Fruit fly (Drosophila melanogaster) whole organism, embryonic: ENCODE measurements around the gene MESR6.

Experiments used
- CG10366 ChIP-seq: fragments of 200-800 bp; sonication (Bioruptor generic); IDR thresholded peaks from 2 replicates; pipeline ENCODE4 v1.3.6; 2022; ENCODE audit warnings: missing biosample characterization, missing genetic modification characterization
- CG11085 ChIP-seq: fragments of 200-800 bp; sonication (Bioruptor generic); IDR thresholded peaks from 2 replicates; pipeline ENCODE4 v1.3.6; 2022; ENCODE audit warnings: missing biosample characterization, missing genetic modification characterization
- CG11504 ChIP-seq: fragments of 200-800 bp; sonication (Bioruptor generic); optimal IDR thresholded peaks from 3 replicates; lab custom pipeline; 2019; ENCODE audit warnings: missing biosample characterization, mild to moderate bottlenecking, missing genetic modification characterization, moderate library complexity
- CG12769 ChIP-seq: fragments of 200-800 bp; sonication (Bioruptor generic); optimal IDR thresholded peaks from 2 replicates; lab custom pipeline; 2019; ENCODE audit warnings: missing biosample characterization, mild to moderate bottlenecking, missing genetic modification characterization, moderate library complexity
- CG12942 ChIP-seq: fragments of 200-800 bp; sonication (Bioruptor generic); optimal IDR thresholded peaks from 3 replicates; lab custom pipeline; 2016; ENCODE audit warnings: missing biosample characterization, missing genetic modification characterization
- CG13296 ChIP-seq: fragments of 200-800 bp; sonication (Bioruptor generic); optimal IDR thresholded peaks from 3 replicates; lab custom pipeline; 2018; ENCODE audit warnings: missing biosample characterization, mild to moderate bottlenecking, missing genetic modification characterization
- CG13424 ChIP-seq: fragments of 200-800 bp; sonication (Bioruptor generic); optimal IDR thresholded peaks from 2 replicates; lab custom pipeline; 2019; ENCODE audit warnings: missing biosample characterization, mild to moderate bottlenecking, missing genetic modification characterization, moderate library complexity
- CG14441 ChIP-seq: fragments of 200-800 bp; sonication (Bioruptor generic); IDR thresholded peaks from 2 replicates; pipeline ENCODE4 v1.3.6; 2022; ENCODE audit warnings: missing biosample characterization, missing genetic modification characterization
- CG15479 ChIP-seq: fragments of 200-800 bp; sonication (Bioruptor generic); optimal IDR thresholded peaks from 3 replicates; lab custom pipeline; 2019; ENCODE audit warnings: missing biosample characterization, mild to moderate bottlenecking, missing genetic modification characterization, moderate library complexity
- CG1602 ChIP-seq: fragments of 200-800 bp; sonication (Bioruptor generic); optimal IDR thresholded peaks from 3 replicates; lab custom pipeline; 2016; ENCODE audit warnings: missing biosample characterization, missing genetic modification characterization
- CG2120 ChIP-seq: fragments of 200-800 bp; sonication (Bioruptor generic); optimal IDR thresholded peaks from 3 replicates; lab custom pipeline; 2016; ENCODE audit warnings: missing biosample characterization, missing genetic modification characterization
- CG2199 ChIP-seq: fragments of 200-800 bp; sonication (Bioruptor generic); IDR thresholded peaks from 3 replicates; pipeline ENCODE4 v1.3.6; 2022; ENCODE audit warnings: missing biosample characterization, missing genetic modification characterization
- CG2678 ChIP-seq: fragments of 200-800 bp; sonication (Bioruptor generic); optimal IDR thresholded peaks from 3 replicates; lab custom pipeline; 2019; ENCODE audit warnings: missing biosample characterization, mild to moderate bottlenecking, missing genetic modification characterization, moderate library complexity
- CG2712 ChIP-seq: fragments of 200-800 bp; optimal IDR thresholded peaks from 3 replicates; lab custom pipeline; 2019; ENCODE audit warnings: missing biosample characterization, mild to moderate bottlenecking, missing genetic modification characterization, moderate library complexity
- CG2875 ChIP-seq: fragments of 200-800 bp; sonication (Bioruptor generic); optimal IDR thresholded peaks from 2 replicates; lab custom pipeline; 2017; ENCODE audit warnings: missing biosample characterization, mild to moderate bottlenecking, missing genetic modification characterization, missing genetic modification reagents
- CG34224 ChIP-seq: fragments of 200-800 bp; sonication (Bioruptor generic); IDR thresholded peaks from 3 replicates; pipeline ENCODE4 v1.3.6; 2022; ENCODE audit warnings: missing biosample characterization, missing genetic modification characterization; ENCODE audit not compliant: partially characterized antibody
- CG42726 ChIP-seq: fragments of 200-800 bp; sonication (Bioruptor generic); IDR thresholded peaks from 2 replicates; pipeline ENCODE4 v1.3.6; 2022; ENCODE audit warnings: missing biosample characterization, missing genetic modification characterization; ENCODE audit not compliant: partially characterized antibody
- CG7271 ChIP-seq: fragments of 200-800 bp; sonication (Bioruptor generic); optimal IDR thresholded peaks from 2 replicates; lab custom pipeline; 2018; ENCODE audit warnings: missing biosample characterization, mild to moderate bottlenecking, missing genetic modification characterization, moderate library complexity
- CG8089 ChIP-seq: fragments of 200-800 bp; sonication (Bioruptor generic); optimal IDR thresholded peaks from 3 replicates; lab custom pipeline; 2016; ENCODE audit warnings: missing biosample characterization, missing genetic modification characterization
- CG8281 ChIP-seq: fragments of 200-800 bp; sonication (Bioruptor generic); optimal IDR thresholded peaks from 2 replicates; lab custom pipeline; 2018; ENCODE audit warnings: missing biosample characterization, mild to moderate bottlenecking, missing genetic modification characterization, moderate library complexity
- CG8478 ChIP-seq: fragments of >200 bp; optimal IDR thresholded peaks from 2 replicates; lab custom pipeline; 2018
- Camta ChIP-seq: fragments of 200-800 bp; sonication (Bioruptor generic); optimal IDR thresholded peaks from 2 replicates; lab custom pipeline; 2016; ENCODE audit warnings: missing biosample characterization, missing genetic modification characterization
- E2f2 ChIP-seq: fragments of 200-800 bp; sonication (Bioruptor generic); IDR thresholded peaks from 2 replicates; pipeline ENCODE4 v1.3.6; 2022; ENCODE audit warnings: missing biosample characterization, missing genetic modification characterization
- H15 ChIP-seq: fragments of 200-800 bp; sonication (Bioruptor generic); IDR thresholded peaks from 3 replicates; pipeline ENCODE4 v1.3.6; 2022; ENCODE audit warnings: missing biosample characterization, missing genetic modification characterization
- Hand ChIP-seq: fragments of 200-800 bp; sonication (Bioruptor generic); optimal IDR thresholded peaks from 2 replicates; lab custom pipeline; 2017; ENCODE audit warnings: mild to moderate bottlenecking, missing biosample characterization, missing genetic modification reagents, missing genetic modification characterization
- Lhr ChIP-seq: fragments of 200-800 bp; sonication (Bioruptor generic); optimal IDR thresholded peaks from 3 replicates; lab custom pipeline; 2017; ENCODE audit warnings: mild to moderate bottlenecking, missing biosample characterization, missing genetic modification reagents, missing genetic modification characterization
- NK7.1 ChIP-seq: fragments of 200-800 bp; sonication (Bioruptor generic); optimal IDR thresholded peaks from 3 replicates; lab custom pipeline; 2016; ENCODE audit warnings: missing biosample characterization, missing genetic modification characterization
- Neu2 ChIP-seq: fragments of 200-800 bp; sonication (Bioruptor generic); optimal IDR thresholded peaks from 3 replicates; lab custom pipeline; 2016; ENCODE audit warnings: missing biosample characterization, missing genetic modification characterization, borderline replicate concordance
- Nf-YA ChIP-seq: fragments of 200-800 bp; sonication (Bioruptor generic); IDR thresholded peaks from 2 replicates; pipeline ENCODE4 v1.3.6; 2022; ENCODE audit warnings: missing biosample characterization, missing genetic modification characterization
- Ptx1 ChIP-seq: fragments of 200-800 bp; sonication (Bioruptor generic); IDR thresholded peaks from 2 replicates; pipeline ENCODE4 v1.3.6; 2022; ENCODE audit warnings: missing biosample characterization, missing genetic modification characterization
- Sox102F ChIP-seq: fragments of 200-800 bp; sonication (Bioruptor generic); optimal IDR thresholded peaks from 2 replicates; lab custom pipeline; 2018; ENCODE audit warnings: missing biosample characterization, mild to moderate bottlenecking, missing genetic modification characterization, moderate library complexity
- Sry-δ ChIP-seq: fragments of 200-800 bp; sonication (Bioruptor generic); optimal IDR thresholded peaks from 2 replicates; lab custom pipeline; 2016; ENCODE audit warnings: missing biosample characterization, missing genetic modification characterization
- Xbp1 ChIP-seq: fragments of 200-800 bp; sonication (Bioruptor generic); optimal IDR thresholded peaks from 3 replicates; lab custom pipeline; 2016; ENCODE audit warnings: missing biosample characterization, mild to moderate bottlenecking, missing genetic modification characterization
- al ChIP-seq: fragments of 200-800 bp; sonication (Bioruptor generic); IDR thresholded peaks from 2 replicates; pipeline ENCODE4 v1.3.6; 2022; ENCODE audit warnings: missing biosample characterization, missing genetic modification characterization
- az2 ChIP-seq: fragments of 200-800 bp; sonication (Bioruptor generic); optimal IDR thresholded peaks from 3 replicates; lab custom pipeline; 2016; ENCODE audit warnings: missing biosample characterization, missing genetic modification characterization
- br ChIP-seq: fragments of >200 bp; optimal IDR thresholded peaks from 2 replicates; lab custom pipeline; 2017
- chm ChIP-seq: fragments of 200-800 bp; sonication (Bioruptor generic); IDR thresholded peaks from 2 replicates; pipeline ENCODE4 v1.3.6; 2022; ENCODE audit warnings: missing biosample characterization, missing genetic modification characterization
- chn ChIP-seq: fragments of 200-800 bp; sonication (Bioruptor generic); optimal IDR thresholded peaks from 2 replicates; lab custom pipeline; 2016; ENCODE audit warnings: missing biosample characterization, missing genetic modification characterization
- dan ChIP-seq: fragments of 200-800 bp; sonication (Bioruptor generic); IDR thresholded peaks from 2 replicates; pipeline ENCODE4 v1.3.6; 2022; ENCODE audit warnings: missing biosample characterization, missing genetic modification characterization
- dm ChIP-seq: fragments of 200-800 bp; sonication (Bioruptor generic); optimal IDR thresholded peaks from 3 replicates; lab custom pipeline; 2016; ENCODE audit warnings: missing biosample characterization, missing genetic modification characterization
- gce ChIP-seq: fragments of 200-800 bp; sonication (Bioruptor generic); IDR thresholded peaks from 3 replicates; pipeline ENCODE4 v1.3.6; 2022; ENCODE audit warnings: missing biosample characterization, missing genetic modification characterization
- gcm2 ChIP-seq: fragments of 200-800 bp; sonication (Bioruptor generic); optimal IDR thresholded peaks from 2 replicates; lab custom pipeline; 2016; ENCODE audit warnings: missing biosample characterization, missing genetic modification characterization
- grau ChIP-seq: fragments of 200-800 bp; optimal IDR thresholded peaks from 3 replicates; lab custom pipeline; 2019; ENCODE audit warnings: missing biosample characterization, mild to moderate bottlenecking, missing genetic modification characterization, moderate library complexity
- hth ChIP-seq: fragments of >200 bp; optimal IDR thresholded peaks from 2 replicates; lab custom pipeline; 2017; ENCODE audit warnings: inconsistent platforms
- jing ChIP-seq: fragments of 200-800 bp; sonication (Bioruptor generic); optimal IDR thresholded peaks from 2 replicates; lab custom pipeline; 2018; ENCODE audit warnings: missing biosample characterization, mild to moderate bottlenecking, missing genetic modification characterization
- ken ChIP-seq: fragments of 200-800 bp; sonication (Bioruptor generic); IDR thresholded peaks from 3 replicates; pipeline ENCODE4 v1.3.6; 2022; ENCODE audit warnings: missing biosample characterization, missing genetic modification characterization
- lab ChIP-seq: fragments of 200-800 bp; sonication (Bioruptor generic); optimal IDR thresholded peaks from 3 replicates; lab custom pipeline; 2017; ENCODE audit warnings: missing biosample characterization, missing genetic modification characterization, mild to moderate bottlenecking, moderate library complexity, missing genetic modification reagents
- pnt ChIP-seq: fragments of 200-800 bp; sonication (Bioruptor generic); optimal IDR thresholded peaks from 3 replicates; lab custom pipeline; 2016; ENCODE audit warnings: missing biosample characterization, missing genetic modification characterization
- so ChIP-seq: fragments of 200-800 bp; sonication (Bioruptor generic); IDR thresholded peaks from 3 replicates; pipeline ENCODE4 v1.3.6; 2022; ENCODE audit warnings: missing biosample characterization, missing genetic modification characterization
- usp ChIP-seq: fragments of >200 bp; optimal IDR thresholded peaks from 2 replicates; lab custom pipeline; 2017; ENCODE audit warnings: missing biosample characterization, missing genetic modification characterization
- vnd ChIP-seq: fragments of 200-800 bp; sonication (Bioruptor generic); IDR thresholded peaks from 3 replicates; pipeline ENCODE4 v1.3.6; 2022; ENCODE audit warnings: missing biosample characterization, missing genetic modification characterization; ENCODE audit not compliant: partially characterized antibody

Gene MESR6

dm6 chr3L:19071173-19071844 is 21.2 kb upstream of the MESR6 start (continued):
- TF ChIP-seq Ptx1 (peak; percentile 41), CG8478 (lab: Kevin White, UChicago) (no peak), CG8281 (tag; lab: Kevin White, UChicago) (peak; percentile 54), H15 (no peak), CG8089 (no peak), ken (GFP tag; lab: Robert Waterston, UW) (0 out of 3 replicates have a peak, but pooled peaks have one; percentile 20), jing (no peak), CG12769 (tag; lab: Kevin White, UChicago) (peak; percentile 71), CG2678 (peak; percentile 57), usp (GFP tag; lab: Kevin White, UChicago) (no peak), CG7271 (tag; lab: Kevin White, UChicago) (no peak), CG11504 (peak; percentile 41), Neu2 (no peak), CG2712 (tag; lab: Kevin White, UChicago) (peak; percentile 11), CG1602 (no peak), CG14441 (GFP tag; lab: Robert Waterston, UW) (no peak), CG2875 (GFP tag; lab: Kevin White, UChicago) (no peak), vnd (GFP tag; lab: Robert Waterston, UW) (no peak), dm (GFP tag; lab: Kevin White, UChicago) (no peak), CG15479 (GFP tag; lab: Kevin White, UChicago) (no peak), chn (no peak), CG12942 (GFP tag; lab: Kevin White, UChicago) (no peak), Hand (GFP tag; lab: Kevin White, UChicago) (no peak), hth (no peak), lab (GFP tag; lab: Kevin White, UChicago) (peak; percentile 79), dan (no peak), Sox102F (GFP tag; lab: Kevin White, UChicago) (peak; percentile 56), Lhr (no peak), CG11085 (no peak), gcm2 (GFP tag; lab: Kevin White, UChicago) (no peak), CG34224 (GFP tag; lab: Robert Waterston, UW) (no peak), az2 (GFP tag; lab: Kevin White, UChicago) (no peak), CG42726 (GFP tag; lab: Robert Waterston, UW) (no peak), E2f2 (GFP tag; lab: Robert Waterston, UW) (no peak), br (lab: Kevin White, UChicago) (no peak), CG10366 (no peak), CG2199 (GFP tag; lab: Robert Waterston, UW) (0 out of 3 replicates have a peak, but pooled peaks have one; percentile 18), al (GFP tag; lab: Robert Waterston, UW) (no peak; the same call in 1 of the 2 replicates), grau (no peak), CG13424 (tag; lab: Kevin White, UChicago) (peak; percentile 14), CG13296 (GFP tag; lab: Kevin White, UChicago) (peak; percentile 3), so (no peak), Nf-YA (0 out of 2 replicates have a peak, but pooled peaks have one; percentile 30), Xbp1 (GFP tag; lab: Kevin White, UChicago) (no peak), gce (GFP tag; lab: Robert Waterston, UW) (peak; percentile 8; the same call in 1 of the 3 replicates), Sry-δ (GFP tag; lab: Kevin White, UChicago) (no peak), Camta (no peak), chm (GFP tag; lab: Robert Waterston, UW) (0 out of 2 replicates have a peak, but pooled peaks have one; percentile 10), NK7.1 (GFP tag; lab: Kevin White, UChicago) (no peak), pnt (GFP tag; lab: Kevin White, UChicago) (peak; percentile 19), CG2120 (GFP tag; lab: Kevin White, UChicago) (peak; percentile 51)
